Fruit fly (Drosophila melanogaster) Kc167 (cell line): ENCODE results near the gene CG31802.

Source experiments
- Myc ChIP-seq: fragments of >200 bp; optimal IDR thresholded peaks from 2 replicates; lab custom pipeline; 2017; ENCODE audit warnings: missing external identifiers
- Sin3A ChIP-seq: fragments of >200 bp; optimal IDR thresholded peaks from 2 replicates; lab custom pipeline; 2018; ENCODE audit warnings: missing external identifiers
- h ChIP-seq: fragments of >200 bp; optimal IDR thresholded peaks from 3 replicates; lab custom pipeline; 2018; ENCODE audit warnings: missing external identifiers
- insv ChIP-seq: fragments of >200 bp; optimal IDR thresholded peaks from 3 replicates; lab custom pipeline; 2018; ENCODE audit warnings: missing external identifiers
- psq ChIP-seq: fragments of >200 bp; optimal IDR thresholded peaks from 2 replicates; lab custom pipeline; 2017; ENCODE audit warnings: missing external identifiers
- ttk ChIP-seq: sonication (Bioruptor generic); optimal IDR thresholded peaks from 2 replicates; lab custom pipeline; 2017; ENCODE audit warnings: missing external identifiers

The CG31802 gene

dm6 chr2L:18209137-18209536 is at the start of gene CG31802:
Gene CG31802 (minus strand): TSS chr2L:18209237.
- TF ChIP-seq Sin3A (lab: Kevin White, UChicago), result no peak
- no peak for TF ChIP-seq ttk (lab: Kevin White, UChicago)
- TF ChIP-seq h, result no peak

DNA sequence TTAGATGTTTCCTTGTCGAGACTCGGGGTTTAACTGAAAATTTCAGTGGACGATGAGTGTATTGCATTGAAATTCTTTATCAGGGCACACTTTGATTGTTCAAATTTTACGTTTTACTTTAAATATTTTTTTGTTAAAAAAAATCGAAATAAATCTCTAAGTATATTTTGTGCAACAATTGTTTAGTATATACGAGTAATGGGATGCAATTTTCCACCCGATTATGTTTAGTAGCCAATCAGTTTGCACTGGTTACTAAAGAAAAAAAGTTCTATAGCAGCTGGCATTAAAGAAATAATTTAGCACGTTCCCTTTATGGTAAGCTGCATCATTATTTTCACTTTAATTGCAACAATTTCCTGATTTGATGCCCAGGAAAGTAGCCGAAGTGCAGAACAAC is 48.8 kb upstream of the CG31802 start, which contains the start of gene CG31788:
TSS of gene CG31788 (minus strand) at position 101 of the 400 bp plus-strand sequence.
- TF ChIP-seq Sin3A (lab: Kevin White, UChicago), result no peak
- no peak for TF ChIP-seq insv (lab: Kevin White, UChicago)
- TF ChIP-seq h, result no peak
- no peak for TF ChIP-seq psq (lab: Kevin White, UChicago)
- no peak for TF ChIP-seq ttk (lab: Kevin White, UChicago)
- no peak for TF ChIP-seq Myc (lab: Kevin White, UChicago)

- TF ChIP-seq psq (lab: Kevin White, UChicago), result no peak
- no peak for TF ChIP-seq Sin3A (lab: Kevin White, UChicago)
- TF ChIP-seq h, result no peak
- TF ChIP-seq insv (lab: Kevin White, UChicago), result no peak
- TF ChIP-seq ttk (lab: Kevin White, UChicago), result no peak
- TF ChIP-seq Myc (lab: Kevin White, UChicago), result no peak
These were observed 27.5 kb upstream of the CG31802 start for dm6 chr2L:18236493-18236892.

- TF ChIP-seq ttk (lab: Kevin White, UChicago) (no peak), insv (lab: Kevin White, UChicago) (no peak), Myc (lab: Kevin White, UChicago) (no peak), h (no peak), psq (lab: Kevin White, UChicago) (no peak), Sin3A (lab: Kevin White, UChicago) (no peak)
These were observed 6.2 kb downstream of the CG31802 start for dm6 chr2L:18202811-18203210.

- TF ChIP-seq h, result no peak
- TF ChIP-seq insv (lab: Kevin White, UChicago), result no peak
- TF ChIP-seq ttk (lab: Kevin White, UChicago), result no peak
- no peak for TF ChIP-seq Sin3A (lab: Kevin White, UChicago)
- no peak for TF ChIP-seq Myc (lab: Kevin White, UChicago)
- TF ChIP-seq psq (lab: Kevin White, UChicago), result no peak
These were observed 22.3 kb downstream of the CG31802 start for dm6 chr2L:18186695-18187094.

DNA sequence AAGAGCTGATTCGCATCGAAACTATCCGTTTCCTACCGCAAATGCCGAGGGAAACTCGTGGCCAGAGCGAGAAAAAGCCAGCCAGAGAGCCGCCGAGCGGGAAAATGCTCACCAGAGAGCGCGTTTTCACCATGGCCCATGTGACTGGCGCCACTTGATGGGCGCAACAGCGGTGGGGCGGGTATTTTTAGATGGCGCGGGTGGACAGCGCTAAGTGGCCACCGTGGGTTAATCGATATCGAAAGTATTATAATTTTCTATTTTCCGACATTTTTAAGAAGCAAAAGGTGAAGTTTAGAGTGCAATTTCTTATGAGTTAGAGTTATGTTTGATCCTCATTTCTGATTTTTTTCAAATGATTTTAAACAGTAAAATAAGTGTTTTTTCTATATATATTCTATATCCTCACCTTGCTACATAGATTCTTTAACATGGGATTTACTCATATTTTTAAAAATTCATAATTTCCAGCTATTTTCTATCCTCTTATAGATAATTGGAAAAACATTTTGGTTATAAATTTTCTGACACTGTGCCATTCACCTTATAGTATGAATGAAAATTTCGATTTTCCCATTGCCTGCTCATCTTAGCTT is 24.3 kb downstream of the CG31802 start, which contains the start of gene Ptp36E:
TSS of gene Ptp36E (minus strand) at position 360 of the 596 bp plus-strand sequence.
- TF ChIP-seq psq (lab: Kevin White, UChicago) (no peak), insv (lab: Kevin White, UChicago) (no peak), Sin3A (lab: Kevin White, UChicago) (no peak), Myc (lab: Kevin White, UChicago) (no peak), h (no peak), ttk (lab: Kevin White, UChicago) (no peak)

- TF ChIP-seq Myc (lab: Kevin White, UChicago) (no peak), psq (lab: Kevin White, UChicago) (no peak), ttk (lab: Kevin White, UChicago) (no peak), Sin3A (lab: Kevin White, UChicago) (no peak), h (no peak), insv (lab: Kevin White, UChicago) (no peak)
These were observed 49.9 kb downstream of the CG31802 start, which contains the start of gene JMJD4 for dm6 chr2L:18159172-18159571. Gene JMJD4 (minus strand): TSS chr2L:18159272.

dm6 chr2L:18158622-18159043 is 50.4 kb downstream of the CG31802 start:
- no peak for TF ChIP-seq insv (lab: Kevin White, UChicago)
- no peak for TF ChIP-seq Sin3A (lab: Kevin White, UChicago)
- no peak for TF ChIP-seq psq (lab: Kevin White, UChicago)
- no peak for TF ChIP-seq Myc (lab: Kevin White, UChicago)
- TF ChIP-seq h, result no peak
- no peak for TF ChIP-seq ttk (lab: Kevin White, UChicago)
